Fruit fly (Drosophila melanogaster): ENCODE measurements around the gene Snx3.

- TF ChIP-seq CG33017 (tag; optimal IDR thresholded peaks at IDR 0.05) = no peak
- TF ChIP-seq kay (GFP tag; ENCODE audit: borderline replicate concordance) = no peak
- TF ChIP-seq CG5204 (GFP tag; optimal IDR thresholded peaks at IDR 0.05) = no peak
- TF ChIP-seq Clk (GFP tag; optimal IDR thresholded peaks at IDR 0.05) = no peak
- TF ChIP-seq bab1 (GFP tag; optimal IDR thresholded peaks at IDR 0.05) = no peak
- no peak for TF ChIP-seq CG14711 (tag; optimal IDR thresholded peaks at IDR 0.05)
- no peak for TF ChIP-seq CG1620 (GFP tag; optimal IDR thresholded peaks at IDR 0.05)
- no peak for TF ChIP-seq Hr96 (GFP tag; optimal IDR thresholded peaks at IDR 0.05)
- TF ChIP-seq CG7045 (GFP tag; optimal IDR thresholded peaks at IDR 0.05) = no peak
Measured at dm6 chr3R:12633059-12633458, 5.2 kb downstream of the Snx3 start, which contains the start of gene CG18530.
